Fruit fly (Drosophila melanogaster) Kc167 (cell line): Measurements from ENCODE around the gene BG642167.

Source experiments
- Myc ChIP-seq: fragments of >200 bp; optimal IDR thresholded peaks from 2 replicates; lab custom pipeline; 2017; ENCODE audit warnings: missing external identifiers
- h ChIP-seq: fragments of >200 bp; optimal IDR thresholded peaks from 3 replicates; lab custom pipeline; 2018; ENCODE audit warnings: missing external identifiers
- insv ChIP-seq: fragments of >200 bp; optimal IDR thresholded peaks from 3 replicates; lab custom pipeline; 2018; ENCODE audit warnings: missing external identifiers
- psq ChIP-seq: fragments of >200 bp; optimal IDR thresholded peaks from 2 replicates; lab custom pipeline; 2017; ENCODE audit warnings: missing external identifiers

- TF ChIP-seq h (lab: Kevin White, UChicago) (no peak), psq (lab: Kevin White, UChicago) (no peak), insv (lab: Kevin White, UChicago) (no peak), Myc (lab: Kevin White, UChicago) (no peak)
Measured at dm6 chr3R:25763005-25763404, 43.2 kb upstream of the BG642167 start, which contains the start of gene LpR1.
